Worm (Caenorhabditis elegans) whole organism, late embryonic: Measurements from ENCODE around the gene tbh-1.

Source experiments
- C08G9.2 ChIP-seq: sonication (generic microtip); optimal IDR thresholded peaks from 2 replicates; lab custom pipeline; 2016; ENCODE audit warnings: mild to moderate bottlenecking, missing genetic modification characterization, moderate library complexity, missing compliant biosample characterization
- F13H6.1 ChIP-seq: sonication (generic microtip); optimal IDR thresholded peaks from 2 replicates; lab custom pipeline; 2016; ENCODE audit warnings: missing genetic modification characterization, missing compliant biosample characterization
- K02D7.2 ChIP-seq: sonication (generic microtip); optimal IDR thresholded peaks from 2 replicates; lab custom pipeline; 2017; ENCODE audit warnings: mild to moderate bottlenecking, missing genetic modification characterization, missing compliant biosample characterization
- Y22D7AL.16 ChIP-seq: sonication (generic microtip); optimal IDR thresholded peaks from 2 replicates; lab custom pipeline; 2016; ENCODE audit warnings: missing genetic modification characterization, missing compliant biosample characterization
- ahr-1 ChIP-seq: sonication (generic microtip); optimal IDR thresholded peaks from 2 replicates; lab custom pipeline; 2016; ENCODE audit warnings: missing genetic modification characterization, missing compliant biosample characterization
- ama-1 ChIP-seq: fragments of 150-350 bp; optimal IDR thresholded peaks from 2 replicates; lab custom pipeline; 2014
- ceh-18 ChIP-seq: sonication (generic microtip); optimal IDR thresholded peaks from 2 replicates; lab custom pipeline; 2016; ENCODE audit warnings: missing genetic modification characterization, missing compliant biosample characterization
- ceh-19 ChIP-seq: fragments of 200-800 bp; sonication (Bioruptor generic); optimal IDR thresholded peaks from 2 replicates; lab custom pipeline; 2018; ENCODE audit warnings: mild to moderate bottlenecking, missing genetic modification characterization, missing compliant biosample characterization
- ceh-2 ChIP-seq: sonication (generic microtip); optimal IDR thresholded peaks from 2 replicates; lab custom pipeline; 2016; ENCODE audit warnings: missing genotype, missing genetic modification characterization, missing compliant biosample characterization
- ceh-22 ChIP-seq: sonication (generic microtip); optimal IDR thresholded peaks from 2 replicates; lab custom pipeline; 2017; ENCODE audit warnings: missing biosample characterization, missing genetic modification characterization
- ceh-30 ChIP-seq: fragments of 150-350 bp; optimal IDR thresholded peaks from 2 replicates; lab custom pipeline; 2014; ENCODE audit warnings: missing biosample characterization, missing genetic modification characterization
- ceh-31 ChIP-seq: sonication (generic microtip); optimal IDR thresholded peaks from 2 replicates; lab custom pipeline; 2016; ENCODE audit warnings: missing genetic modification characterization, missing compliant biosample characterization
- ceh-9 ChIP-seq: sonication (generic microtip); optimal IDR thresholded peaks from 2 replicates; lab custom pipeline; 2016; ENCODE audit warnings: mild to moderate bottlenecking, missing genetic modification characterization, inconsistent platforms, missing compliant biosample characterization
- dmd-4 ChIP-seq: sonication (generic microtip); optimal IDR thresholded peaks from 2 replicates; lab custom pipeline; 2016; ENCODE audit warnings: borderline replicate concordance, missing genetic modification characterization, missing compliant biosample characterization
- elt-2 ChIP-seq: sonication (generic microtip); optimal IDR thresholded peaks from 2 replicates; lab custom pipeline; 2016; ENCODE audit warnings: missing genetic modification reagents, missing genetic modification characterization, missing compliant biosample characterization
- ets-4 ChIP-seq: sonication (generic microtip); optimal IDR thresholded peaks from 2 replicates; lab custom pipeline; 2016; ENCODE audit warnings: missing genetic modification characterization, missing compliant biosample characterization
- eyg-1 ChIP-seq: sonication (generic microtip); optimal IDR thresholded peaks from 2 replicates; lab custom pipeline; 2016; ENCODE audit warnings: missing genotype, missing genetic modification characterization, missing compliant biosample characterization
- fax-1 ChIP-seq: sonication (generic microtip); optimal IDR thresholded peaks from 2 replicates; lab custom pipeline; 2016; ENCODE audit warnings: missing genotype, missing genetic modification characterization, missing compliant biosample characterization
- fkh-10 ChIP-seq: fragments of 150-350 bp; optimal IDR thresholded peaks from 2 replicates; lab custom pipeline; 2014; ENCODE audit warnings: missing biosample characterization, missing genetic modification reagents, missing genetic modification characterization
- fkh-6 ChIP-seq: sonication (generic microtip); optimal IDR thresholded peaks from 2 replicates; lab custom pipeline; 2016; ENCODE audit warnings: missing genetic modification characterization, missing compliant biosample characterization
- gmeb-2 ChIP-seq: sonication (generic microtip); optimal IDR thresholded peaks from 2 replicates; lab custom pipeline; 2016; ENCODE audit warnings: missing genetic modification characterization, inconsistent platforms, missing compliant biosample characterization
- hlh-15 ChIP-seq: sonication (generic microtip); optimal IDR thresholded peaks from 2 replicates; lab custom pipeline; 2016; ENCODE audit warnings: missing genetic modification characterization, missing compliant biosample characterization
- hlh-30 ChIP-seq: sonication (generic microtip); optimal IDR thresholded peaks from 2 replicates; lab custom pipeline; 2017; ENCODE audit warnings: antibody characterized with exemption, missing genetic modification characterization, missing compliant biosample characterization; ENCODE audit not compliant: insufficient read depth
- hlh-6 ChIP-seq: sonication (generic microtip); optimal IDR thresholded peaks from 2 replicates; lab custom pipeline; 2016; ENCODE audit warnings: missing genotype, missing genetic modification characterization, missing compliant biosample characterization
- hlh-8 ChIP-seq: sonication (generic microtip); optimal IDR thresholded peaks from 2 replicates; lab custom pipeline; 2016; ENCODE audit warnings: missing genotype, missing genetic modification characterization, missing compliant biosample characterization
- lim-6 ChIP-seq: sonication (generic microtip); optimal IDR thresholded peaks from 2 replicates; lab custom pipeline; 2016; ENCODE audit warnings: missing genetic modification characterization, missing compliant biosample characterization
- lin-11 ChIP-seq: fragments of 200-800 bp; sonication (Bioruptor generic); optimal IDR thresholded peaks from 2 replicates; lab custom pipeline; 2018; ENCODE audit warnings: mild to moderate bottlenecking, missing genetic modification characterization, missing compliant biosample characterization
- madf-2 ChIP-seq: sonication (generic microtip); optimal IDR thresholded peaks from 2 replicates; lab custom pipeline; 2017; ENCODE audit warnings: missing genetic modification characterization, missing compliant biosample characterization
- mec-3 ChIP-seq: sonication (generic microtip); optimal IDR thresholded peaks from 2 replicates; lab custom pipeline; 2016; ENCODE audit warnings: borderline replicate concordance, missing genetic modification characterization, missing compliant biosample characterization
- nhr-232 ChIP-seq: sonication (generic microtip); optimal IDR thresholded peaks from 2 replicates; lab custom pipeline; 2016; ENCODE audit warnings: missing genetic modification characterization, missing compliant biosample characterization
- npax-4 ChIP-seq: sonication (generic microtip); optimal IDR thresholded peaks from 2 replicates; lab custom pipeline; 2016; ENCODE audit warnings: missing genetic modification characterization, missing compliant biosample characterization
- pag-3 ChIP-seq: sonication (generic microtip); optimal IDR thresholded peaks from 2 replicates; lab custom pipeline; 2016; ENCODE audit warnings: missing compliant biosample characterization, missing genetic modification characterization, borderline replicate concordance
- pat-9 ChIP-seq: fragments of 200-800 bp; sonication (Bioruptor generic); optimal IDR thresholded peaks from 2 replicates; lab custom pipeline; 2018; ENCODE audit warnings: mild to moderate bottlenecking, missing genetic modification characterization, moderate library complexity, missing compliant biosample characterization
- pha-2 ChIP-seq: sonication (generic microtip); optimal IDR thresholded peaks from 2 replicates; lab custom pipeline; 2017; ENCODE audit warnings: mild to moderate bottlenecking, missing genetic modification characterization, missing compliant biosample characterization
- pha-4 ChIP-seq: fragments of 150-350 bp; optimal IDR thresholded peaks from 2 replicates; lab custom pipeline; 2018; ENCODE audit warnings: missing biosample characterization, missing genetic modification reagents, missing genetic modification characterization
- pros-1 ChIP-seq: fragments of 150-350 bp; optimal IDR thresholded peaks from 2 replicates; lab custom pipeline; 2014; ENCODE audit warnings: missing biosample characterization, missing genetic modification reagents, missing genetic modification characterization
- rnt-1 ChIP-seq: sonication (generic microtip); optimal IDR thresholded peaks from 2 replicates; lab custom pipeline; 2016; ENCODE audit warnings: missing genetic modification characterization, missing compliant biosample characterization
- ttx-3 ChIP-seq: sonication (generic microtip); optimal IDR thresholded peaks from 2 replicates; lab custom pipeline; 2016; ENCODE audit warnings: missing genetic modification reagents, missing genetic modification characterization, missing compliant biosample characterization
- unc-3 ChIP-seq, 2 experiments: fragments of 200-800 bp in 1 of 2; sonication (Bioruptor generic) in 1 of 2; sonication (generic microtip) in 1 of 2; conservative IDR thresholded peaks in 1 of 2; optimal IDR thresholded peaks in 1 of 2; 2 replicates each; pipeline versions ENCODE4 v1.3.6 to Lab custom; 2016 to 2022; ENCODE audit warnings: missing compliant biosample characterization in 2 of 2, missing genetic modification characterization in 2 of 2, missing genetic modification reagents in 1 of 2
- unc-86 ChIP-seq: sonication (generic microtip); optimal IDR thresholded peaks from 2 replicates; lab custom pipeline; 2016; ENCODE audit warnings: missing genetic modification characterization, missing compliant biosample characterization
- ztf-16 ChIP-seq: sonication (generic microtip); optimal IDR thresholded peaks from 2 replicates; lab custom pipeline; 2017; ENCODE audit warnings: missing genetic modification characterization, missing compliant biosample characterization

Gene tbh-1

DNA sequence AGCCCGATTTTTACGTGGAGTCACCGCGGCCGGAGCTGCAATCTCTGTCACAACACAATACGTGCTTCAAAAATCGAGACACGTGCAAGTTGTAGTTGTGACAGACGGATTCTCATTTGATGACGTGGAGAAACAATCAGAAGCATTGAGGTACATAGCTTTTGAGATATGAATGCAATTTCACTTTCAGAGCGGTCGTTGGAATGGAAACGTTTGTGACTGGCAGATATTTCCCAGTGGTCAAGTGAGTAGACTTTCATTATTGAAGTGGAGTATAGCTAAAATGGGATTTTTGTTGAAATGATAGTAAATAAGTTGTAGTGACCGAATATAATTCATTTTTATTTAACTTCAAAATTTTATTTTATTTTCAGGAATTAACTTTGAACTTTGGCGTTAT lies 13.6 kb downstream of the tbh-1 start:
- TF ChIP-seq ceh-22 (tag; lab: Kevin White, UChicago) (no peak), elt-2 (tag; lab: Kevin White, UChicago) (no peak), pros-1 (tag; lab: Kevin White, UChicago) (no peak), pag-3 (no peak), hlh-15 (no peak), ahr-1 (tag; lab: Kevin White, UChicago) (no peak), ztf-16 (tag; lab: Kevin White, UChicago) (no peak), C08G9.2 (tag; lab: Kevin White, UChicago) (no peak), K02D7.2 (tag; lab: Kevin White, UChicago) (no peak), ama-1 (no peak), nhr-232 (no peak), gmeb-2 (tag; lab: Kevin White, UChicago) (no peak), ceh-2 (tag; lab: Kevin White, UChicago) (no peak), pat-9 (no peak), madf-2 (no peak), hlh-30 (tag; lab: Kevin White, UChicago) (no peak), fkh-6 (tag; lab: Kevin White, UChicago) (no peak), ceh-19 (no peak)

DNA sequence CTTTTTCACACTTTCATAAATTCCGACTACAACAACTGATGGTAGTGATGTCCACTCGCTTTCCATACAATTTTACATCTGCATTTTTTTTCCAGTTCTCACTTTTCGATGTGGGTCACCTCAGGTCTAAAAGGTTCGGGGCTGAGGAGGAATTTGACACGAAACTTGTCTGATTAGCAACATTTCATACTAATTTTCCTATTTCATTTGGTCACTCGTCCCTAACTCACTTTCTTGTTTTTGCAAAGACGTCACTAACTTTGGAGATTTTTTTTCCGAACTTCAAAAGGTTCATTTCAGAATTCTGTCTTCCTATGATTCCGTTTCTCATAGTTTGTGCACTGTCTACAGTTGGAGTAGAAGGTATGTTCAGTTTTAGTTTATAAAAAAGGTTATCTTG lies 16.9 kb downstream of the tbh-1 start, which contains the start of gene H13N06.2:
TSS of gene H13N06.2 (plus strand) at position 301 of the 400 bp plus-strand sequence.
- TF ChIP-seq npax-4 (tag; lab: Kevin White, UChicago): no peak
- no peak for TF ChIP-seq unc-86
- no peak for TF ChIP-seq ets-4 (tag; lab: Kevin White, UChicago)
- no peak for TF ChIP-seq unc-3 (GFP tag; conservative IDR thresholded peaks at IDR 0.05; lab: Robert Waterston, UW)
- TF ChIP-seq unc-3 (tag; optimal IDR thresholded peaks at IDR 0.05; lab: Kevin White, UChicago): no peak
- TF ChIP-seq eyg-1 (tag; lab: Kevin White, UChicago): no peak
- no peak for TF ChIP-seq ceh-18 (tag; lab: Kevin White, UChicago)
- TF ChIP-seq pag-3: no peak
- no peak for TF ChIP-seq ceh-30 (tag; lab: Kevin White, UChicago)
- no peak for TF ChIP-seq nhr-232
- no peak for TF ChIP-seq pha-2 (tag; lab: Kevin White, UChicago)
- no peak for TF ChIP-seq ahr-1 (tag; lab: Kevin White, UChicago)
- TF ChIP-seq pha-4: no peak
- TF ChIP-seq hlh-8: no peak
- TF ChIP-seq dmd-4: no peak
- no peak for TF ChIP-seq rnt-1
- TF ChIP-seq hlh-6 (tag; lab: Kevin White, UChicago): no peak

DNA sequence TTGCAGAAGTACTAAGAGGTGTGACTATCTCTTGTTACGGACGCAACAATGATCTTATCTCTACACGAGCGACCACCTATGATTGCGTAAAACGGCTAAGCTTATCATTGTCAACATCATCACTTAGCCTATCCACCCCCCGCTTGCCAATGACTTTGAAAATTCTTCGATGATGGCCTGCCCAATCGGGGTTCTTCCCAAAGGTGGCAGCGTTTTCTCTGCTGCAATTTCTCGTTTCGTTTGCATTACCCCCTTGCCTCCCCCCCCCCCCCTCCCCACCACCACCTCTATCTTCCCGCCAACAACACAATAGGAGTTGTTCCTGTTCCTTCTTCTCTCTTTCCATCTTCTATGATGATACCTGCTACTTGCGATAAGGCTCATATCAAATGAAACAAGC lies 17.5 kb downstream of the tbh-1 start:
- no peak for TF ChIP-seq Y22D7AL.16 (tag; lab: Kevin White, UChicago)
- peak; percentile 46 for TF ChIP-seq elt-2 (tag; lab: Kevin White, UChicago)

DNA sequence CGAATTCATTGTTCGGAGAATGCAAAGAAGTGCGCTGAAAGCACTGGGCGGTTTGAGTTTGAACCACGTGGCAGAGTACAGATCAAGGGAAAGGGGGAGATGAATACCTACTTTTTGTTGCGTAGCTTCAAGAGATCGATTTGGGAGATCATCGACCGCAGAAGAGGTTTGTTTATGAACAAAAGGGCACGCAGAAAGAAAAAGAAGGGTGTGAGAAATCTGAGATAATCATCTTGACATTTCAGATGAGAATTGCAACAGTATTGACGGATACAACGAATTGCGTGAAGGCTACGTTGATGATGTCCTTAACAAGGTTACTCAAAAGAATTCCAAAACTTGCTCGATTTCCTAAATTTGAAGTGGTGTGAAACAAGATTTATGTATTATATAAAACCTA lies 19.4 kb downstream of the tbh-1 start:
- TF ChIP-seq ceh-19 (no peak), ceh-9 (tag; lab: Kevin White, UChicago) (no peak), ahr-1 (tag; lab: Kevin White, UChicago) (no peak), nhr-232 (no peak), pros-1 (tag; lab: Kevin White, UChicago) (no peak), C08G9.2 (tag; lab: Kevin White, UChicago) (no peak), ztf-16 (tag; lab: Kevin White, UChicago) (no peak), ceh-31 (no peak), F13H6.1 (tag; lab: Kevin White, UChicago) (no peak), fkh-10 (no peak), lin-11 (tag; lab: Kevin White, UChicago) (no peak), lim-6 (tag; lab: Kevin White, UChicago) (no peak), mec-3 (tag; lab: Kevin White, UChicago) (no peak), hlh-30 (tag; lab: Kevin White, UChicago) (no peak), ceh-30 (tag; lab: Kevin White, UChicago) (no peak), fax-1 (tag; lab: Kevin White, UChicago) (no peak), rnt-1 (no peak), ttx-3 (tag; lab: Kevin White, UChicago) (no peak)
- TF ChIP-seq, all 69 proteins: peak for 0
